Fruit fly (Drosophila melanogaster): ENCODE data around the gene eIF5B.
A peak's percentile ranks its signal among the peaks of the same experiment; 100 is the strongest.

The eIF5B gene

DNA sequence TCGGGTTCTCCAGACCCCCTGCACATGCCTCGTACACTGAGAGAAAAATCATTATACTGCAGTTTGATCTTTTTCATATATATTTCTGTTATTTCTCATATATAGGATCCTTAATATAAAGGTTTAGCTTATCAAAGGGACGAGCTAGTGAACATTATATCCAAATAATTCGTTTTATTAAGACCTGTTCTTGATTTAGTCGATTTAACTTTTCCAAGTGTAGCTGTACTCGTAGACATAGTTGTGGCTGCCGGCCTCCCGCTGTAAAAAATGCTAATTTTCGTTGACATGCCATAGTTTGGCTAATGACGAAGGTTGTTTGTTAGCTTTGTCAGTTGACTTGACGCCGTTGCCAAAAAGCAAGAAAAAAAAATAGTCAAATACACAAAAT is 78.3 kb downstream of the eIF5B start (continued):
- TF ChIP-seq yki (optimal IDR thresholded peaks at IDR 0.05) (no peak), Nf-YC (tag; optimal IDR thresholded peaks at IDR 0.05) (peak; percentile 62), Sox100B (GFP tag; optimal IDR thresholded peaks at IDR 0.05) (peak; percentile 74), stc (GFP tag; IDR thresholded peaks at IDR 0.05) (peak; percentile 79), onecut (GFP tag; IDR thresholded peaks at IDR 0.05) (peak; percentile 73), CG10462 (GFP tag; optimal IDR thresholded peaks at IDR 0.05) (peak; percentile 78), CG10147 (GFP tag; optimal IDR thresholded peaks at IDR 0.05) (peak; percentile 88), CG6683 (GFP tag; optimal IDR thresholded peaks at IDR 0.05) (peak; percentile 59), CG30020 (tag; optimal IDR thresholded peaks at IDR 0.05) (peak; percentile 42), Eip74EF (GFP tag; optimal IDR thresholded peaks at IDR 0.05) (peak in 1 of 2 experiments; percentile 75), crc (GFP tag; optimal IDR thresholded peaks at IDR 0.05) (peak; percentile 40), hb (GFP tag; IDR thresholded peaks at IDR 0.05; ENCODE audit: partially characterized antibody) (no peak), nerfin-2 (GFP tag; IDR thresholded peaks at IDR 0.05; ENCODE audit: partially characterized antibody) (no peak), CG6254 (GFP tag; optimal IDR thresholded peaks at IDR 0.05) (peak; percentile 76), tgo (GFP tag; IDR thresholded peaks at IDR 0.05) (peak; percentile 86), croc (GFP tag; conservative IDR thresholded peaks at IDR 0.05) (peak; percentile 73; the same call in 2 of the 3 replicates), CG15479 (GFP tag; optimal IDR thresholded peaks at IDR 0.05) (no peak), CG2199 (GFP tag; IDR thresholded peaks at IDR 0.05) (0 out of 3 replicates have a peak, but pooled peaks have one; percentile 57), CG34422 (GFP tag; IDR thresholded peaks at IDR 0.05) (peak; percentile 86), gce (GFP tag; IDR thresholded peaks at IDR 0.05) (peak; percentile 74; the same call in 1 of the 3 replicates), CG9932 (GFP tag; IDR thresholded peaks at IDR 0.05) (peak; percentile 90), CG6765 (GFP tag; optimal IDR thresholded peaks at IDR 0.05) (peak; percentile 74), CG11723 (GFP tag; optimal IDR thresholded peaks at IDR 0.05) (peak; percentile 72), CG17359 (tag; optimal IDR thresholded peaks at IDR 0.05) (peak; percentile 87), chinmo (GFP tag; IDR thresholded peaks at IDR 0.05; ENCODE audit: partially characterized antibody) (peak; percentile 89; the same call in 2 of the 4 replicates), hkb (optimal IDR thresholded peaks at IDR 0.05) (no peak), hkb (GFP tag; IDR thresholded peaks at IDR 0.05) (peak; percentile 88), mam (GFP tag; optimal IDR thresholded peaks at IDR 0.05) (peak; percentile 80), vfl (GFP tag; optimal IDR thresholded peaks at IDR 0.05) (peak; percentile 70), caup (GFP tag; optimal IDR thresholded peaks at IDR 0.05; ENCODE audit: severe bottlenecking) (peak; percentile 79), ind (GFP tag; optimal IDR thresholded peaks at IDR 0.05) (peak; percentile 84), Dip3 (GFP tag; optimal IDR thresholded peaks at IDR 0.05) (peak; percentile 84), Lim3 (GFP tag; IDR thresholded peaks at IDR 0.05) (no peak), ken (GFP tag; IDR thresholded peaks at IDR 0.05) (peak; percentile 83), CG1529 (GFP tag; optimal IDR thresholded peaks at IDR 0.05) (peak; percentile 76), CG10431 (GFP tag; optimal IDR thresholded peaks at IDR 0.05) (peak; percentile 17), cato (GFP tag; optimal IDR thresholded peaks at IDR 0.05; ENCODE audit: borderline replicate concordance) (peak; percentile 72), CG11456 (GFP tag; IDR thresholded peaks at IDR 0.05) (peak; percentile 81), p53 (GFP tag; optimal IDR thresholded peaks at IDR 0.05) (peak; percentile 5), sisA (GFP tag; IDR thresholded peaks at IDR 0.05) (peak; percentile 81), Lhr (GFP tag; optimal IDR thresholded peaks at IDR 0.05) (peak; percentile 52), CG30403 (GFP tag; optimal IDR thresholded peaks at IDR 0.05) (peak; percentile 84), bowl (GFP tag; IDR thresholded peaks at IDR 0.05) (0 out of 2 replicates have a peak, but pooled peaks have one; percentile 46), CG7786 (GFP tag; optimal IDR thresholded peaks at IDR 0.05) (peak; percentile 51), CG12155 (GFP tag; optimal IDR thresholded peaks at IDR 0.05) (peak; percentile 83), fd102C (GFP tag; optimal IDR thresholded peaks at IDR 0.05) (peak; percentile 67), az2 (GFP tag; optimal IDR thresholded peaks at IDR 0.05) (peak; percentile 84), CG14050 (GFP tag; IDR thresholded peaks at IDR 0.05) (peak; percentile 79), salm (tag; optimal IDR thresholded peaks at IDR 0.05) (peak; percentile 80), NFAT (GFP tag; IDR thresholded peaks at IDR 0.05) (peak; percentile 79), btn (GFP tag; optimal IDR thresholded peaks at IDR 0.05) (peak; percentile 44)
